Fruit fly (Drosophila melanogaster) whole organism, embryonic: Measurements from ENCODE around the gene PolA1.

Source experiments
- Ada2b ChIP-seq: fragments of 200-800 bp; sonication (Bioruptor generic); IDR thresholded peaks from 2 replicates; pipeline ENCODE4 v1.3.6; 2022; ENCODE audit warnings: missing biosample characterization, missing genetic modification characterization
- Antp ChIP-seq: fragments of 200-800 bp; sonication (Bioruptor generic); optimal IDR thresholded peaks from 3 replicates; lab custom pipeline; 2016; ENCODE audit warnings: missing biosample characterization, missing genetic modification characterization
- Atf3 ChIP-seq: fragments of 200-800 bp; sonication (Bioruptor generic); optimal IDR thresholded peaks from 3 replicates; lab custom pipeline; 2016; ENCODE audit warnings: missing biosample characterization, missing genetic modification characterization
- Atf6 ChIP-seq: fragments of 200-800 bp; sonication (Bioruptor generic); IDR thresholded peaks from 2 replicates; pipeline ENCODE4 v1.3.6; 2022; ENCODE audit warnings: missing biosample characterization, missing genetic modification characterization
- CG10366 ChIP-seq: fragments of 200-800 bp; sonication (Bioruptor generic); IDR thresholded peaks from 2 replicates; pipeline ENCODE4 v1.3.6; 2022; ENCODE audit warnings: missing biosample characterization, missing genetic modification characterization
- CG10565 ChIP-seq: fragments of 200-800 bp; sonication (Bioruptor generic); optimal IDR thresholded peaks from 3 replicates; lab custom pipeline; 2016; ENCODE audit warnings: missing biosample characterization, mild to moderate bottlenecking, missing genetic modification characterization
- CG10654 ChIP-seq: fragments of 200-800 bp; sonication (Bioruptor generic); optimal IDR thresholded peaks from 2 replicates; lab custom pipeline; 2016; ENCODE audit warnings: missing biosample characterization, missing genetic modification characterization
- CG10959 ChIP-seq: fragments of 200-800 bp; sonication (Bioruptor generic); IDR thresholded peaks from 2 replicates; pipeline ENCODE4 v1.3.6; 2022; ENCODE audit warnings: missing biosample characterization, missing genetic modification characterization
- CG11696 ChIP-seq: fragments of 200-800 bp; sonication (Bioruptor generic); IDR thresholded peaks from 2 replicates; pipeline ENCODE4 v1.3.6; 2022; ENCODE audit warnings: missing biosample characterization, missing genetic modification characterization
- CG12071 ChIP-seq: fragments of 200-800 bp; sonication (Bioruptor generic); optimal IDR thresholded peaks from 3 replicates; lab custom pipeline; 2018; ENCODE audit warnings: missing biosample characterization, mild to moderate bottlenecking, missing genetic modification characterization
- CG13123 ChIP-seq: fragments of 200-800 bp; sonication (Bioruptor generic); optimal IDR thresholded peaks from 2 replicates; lab custom pipeline; 2016; ENCODE audit warnings: missing biosample characterization, missing genetic modification characterization
- CG14441 ChIP-seq: fragments of 200-800 bp; sonication (Bioruptor generic); IDR thresholded peaks from 2 replicates; pipeline ENCODE4 v1.3.6; 2022; ENCODE audit warnings: missing biosample characterization, missing genetic modification characterization
- CG16779 ChIP-seq: fragments of 200-800 bp; sonication (Bioruptor generic); IDR thresholded peaks from 2 replicates; pipeline ENCODE4 v1.3.6; 2022; ENCODE audit warnings: missing biosample characterization, missing genetic modification characterization
- CG17829 ChIP-seq: fragments of 200-800 bp; optimal IDR thresholded peaks from 2 replicates; lab custom pipeline; 2019; ENCODE audit warnings: missing biosample characterization, mild to moderate bottlenecking, missing genetic modification characterization, moderate library complexity
- CG17912 ChIP-seq: fragments of 200-800 bp; sonication (Bioruptor generic); optimal IDR thresholded peaks from 2 replicates; lab custom pipeline; 2018; ENCODE audit warnings: missing biosample characterization, mild to moderate bottlenecking, missing genetic modification characterization
- CG1832 ChIP-seq: fragments of 200-800 bp; sonication (Bioruptor generic); optimal IDR thresholded peaks from 2 replicates; lab custom pipeline; 2017; ENCODE audit warnings: missing biosample characterization, mild to moderate bottlenecking, missing genetic modification characterization, inconsistent platforms
- CG18599 ChIP-seq: fragments of 200-800 bp; sonication (Bioruptor generic); optimal IDR thresholded peaks from 3 replicates; lab custom pipeline; 2017; ENCODE audit warnings: missing biosample characterization, missing genetic modification characterization, mild to moderate bottlenecking, moderate library complexity, missing genetic modification reagents
- CG2120 ChIP-seq: fragments of 200-800 bp; sonication (Bioruptor generic); optimal IDR thresholded peaks from 3 replicates; lab custom pipeline; 2016; ENCODE audit warnings: missing biosample characterization, missing genetic modification characterization
- CG2678 ChIP-seq: fragments of 200-800 bp; sonication (Bioruptor generic); optimal IDR thresholded peaks from 3 replicates; lab custom pipeline; 2019; ENCODE audit warnings: missing biosample characterization, mild to moderate bottlenecking, missing genetic modification characterization, moderate library complexity
- CG3065 ChIP-seq: fragments of 200-800 bp; sonication (Bioruptor generic); optimal IDR thresholded peaks from 2 replicates; lab custom pipeline; 2016; ENCODE audit warnings: missing biosample characterization, missing genetic modification characterization
- CG4617 ChIP-seq: fragments of 200-800 bp; sonication (Bioruptor generic); optimal IDR thresholded peaks from 3 replicates; lab custom pipeline; 2016; ENCODE audit warnings: missing biosample characterization, missing genetic modification characterization, borderline replicate concordance
- CG7372 ChIP-seq: fragments of 200-800 bp; sonication (Bioruptor generic); IDR thresholded peaks from 2 replicates; pipeline ENCODE4 v1.3.6; 2022; ENCODE audit warnings: missing biosample characterization, missing genetic modification characterization
- CG7963 ChIP-seq: fragments of 200-800 bp; sonication (Bioruptor generic); IDR thresholded peaks from 3 replicates; pipeline ENCODE4 v1.3.6; 2022; ENCODE audit warnings: missing biosample characterization, missing genetic modification characterization; ENCODE audit not compliant: partially characterized antibody
- CG8089 ChIP-seq: fragments of 200-800 bp; sonication (Bioruptor generic); optimal IDR thresholded peaks from 3 replicates; lab custom pipeline; 2016; ENCODE audit warnings: missing biosample characterization, missing genetic modification characterization
- CG9797 ChIP-seq: fragments of 200-800 bp; sonication (Bioruptor generic); optimal IDR thresholded peaks from 3 replicates; lab custom pipeline; 2018; ENCODE audit warnings: missing biosample characterization, mild to moderate bottlenecking, missing genetic modification characterization
- Dref ChIP-seq: fragments of 200-800 bp; sonication (Bioruptor generic); IDR thresholded peaks from 2 replicates; pipeline ENCODE4 v1.3.6; 2022; ENCODE audit warnings: missing biosample characterization, missing genetic modification characterization
- E2f1 ChIP-seq: fragments of 200-800 bp; sonication (Bioruptor generic); IDR thresholded peaks from 2 replicates; pipeline ENCODE4 v1.3.6; 2022; ENCODE audit warnings: missing biosample characterization, missing genetic modification characterization
- Ets65A ChIP-seq: fragments of 200-800 bp; sonication (Bioruptor generic); peaks from one replicate; lab custom pipeline; 2016; ENCODE audit warnings: missing biosample characterization, missing genetic modification characterization
- H2.0 ChIP-seq: fragments of 200-800 bp; sonication (Bioruptor generic); IDR thresholded peaks from 2 replicates; pipeline ENCODE4 v1.3.6; 2022; ENCODE audit warnings: missing biosample characterization, missing genetic modification characterization
- HmgZ ChIP-seq: fragments of 200-800 bp; sonication (Bioruptor generic); optimal IDR thresholded peaks from 2 replicates; lab custom pipeline; 2018; ENCODE audit warnings: missing biosample characterization, mild to moderate bottlenecking, missing genetic modification characterization
- NC2α ChIP-seq: fragments of 200-800 bp; sonication (Bioruptor generic); optimal IDR thresholded peaks from 2 replicates; lab custom pipeline; 2016; ENCODE audit warnings: missing biosample characterization, missing genetic modification characterization
- NC2β ChIP-seq: fragments of 200-800 bp; sonication (Bioruptor generic); optimal IDR thresholded peaks from 2 replicates; lab custom pipeline; 2016; ENCODE audit warnings: missing biosample characterization, missing genetic modification characterization
- NFAT ChIP-seq: fragments of 200-800 bp; sonication (Bioruptor generic); IDR thresholded peaks from 2 replicates; pipeline ENCODE4 v1.3.6; 2022; ENCODE audit warnings: missing biosample characterization, missing genetic modification characterization
- Opbp ChIP-seq: fragments of 200-800 bp; sonication (Bioruptor generic); IDR thresholded peaks from 3 replicates; pipeline ENCODE4 v1.3.6; 2022; ENCODE audit warnings: missing biosample characterization, missing genetic modification characterization; ENCODE audit not compliant: partially characterized antibody
- Rfx ChIP-seq: fragments of 200-800 bp; sonication (Bioruptor generic); IDR thresholded peaks from 2 replicates; pipeline ENCODE4 v1.3.6; 2022; ENCODE audit warnings: missing biosample characterization, missing genetic modification characterization
- Spps ChIP-seq: fragments of 200-800 bp; sonication (Bioruptor generic); optimal IDR thresholded peaks from 2 replicates; lab custom pipeline; 2018; ENCODE audit warnings: missing biosample characterization, mild to moderate bottlenecking, missing genetic modification characterization
- ac ChIP-seq: fragments of 200-800 bp; sonication (Bioruptor generic); optimal IDR thresholded peaks from 3 replicates; lab custom pipeline; 2017; ENCODE audit warnings: missing biosample characterization, mild to moderate bottlenecking, missing genetic modification characterization
- cato ChIP-seq: fragments of 200-800 bp; sonication (Bioruptor generic); optimal IDR thresholded peaks from 2 replicates; lab custom pipeline; 2016; ENCODE audit warnings: missing biosample characterization, missing genetic modification characterization, borderline replicate concordance
- dysf ChIP-seq: fragments of 200-800 bp; sonication (Bioruptor generic); IDR thresholded peaks from 3 replicates; pipeline ENCODE4 v1.3.6; 2022; ENCODE audit warnings: missing biosample characterization, missing genetic modification characterization
- fd102C ChIP-seq: fragments of 200-800 bp; sonication (Bioruptor generic); optimal IDR thresholded peaks from 2 replicates; lab custom pipeline; 2018; ENCODE audit warnings: missing biosample characterization, mild to moderate bottlenecking, missing genetic modification characterization, moderate library complexity
- fd3F ChIP-seq: fragments of 200-800 bp; sonication (Bioruptor generic); optimal IDR thresholded peaks from 2 replicates; lab custom pipeline; 2018; ENCODE audit warnings: missing biosample characterization, mild to moderate bottlenecking, missing genetic modification characterization, moderate library complexity
- grn ChIP-seq: fragments of 200-800 bp; sonication (Bioruptor generic); optimal IDR thresholded peaks from 3 replicates; lab custom pipeline; 2017; ENCODE audit warnings: missing biosample characterization, missing genetic modification characterization
- insv ChIP-seq, 2 experiments: fragments of 200-800 bp; sonication (Bioruptor generic); optimal IDR thresholded peaks; 3 replicates each; lab custom pipeline; 2016 to 2018; ENCODE audit warnings: missing biosample characterization in 2 of 2, missing genetic modification characterization in 2 of 2
- jing ChIP-seq: fragments of 200-800 bp; sonication (Bioruptor generic); optimal IDR thresholded peaks from 2 replicates; lab custom pipeline; 2018; ENCODE audit warnings: missing biosample characterization, mild to moderate bottlenecking, missing genetic modification characterization
- klu ChIP-seq: fragments of 200-800 bp; sonication (Bioruptor generic); IDR thresholded peaks from 2 replicates; pipeline ENCODE4 v1.3.6; 2022; ENCODE audit warnings: missing biosample characterization, missing genetic modification characterization
- mirr ChIP-seq: fragments of 200-800 bp; sonication (Bioruptor generic); optimal IDR thresholded peaks from 3 replicates; lab custom pipeline; 2018; ENCODE audit warnings: missing biosample characterization, mild to moderate bottlenecking, missing genetic modification characterization
- sc ChIP-seq, 3 experiments: fragments of >200 bp in 2 of 3; fragments of 200-800 bp in 1 of 3; sonication (Bioruptor generic) in 1 of 3; optimal IDR thresholded peaks; 2 replicates in 2 of 3; 3 replicates in 1 of 3; lab custom pipeline; 2017; ENCODE audit warnings: mild to moderate bottlenecking in 1 of 3, missing biosample characterization in 1 of 3, missing genetic modification characterization in 1 of 3, missing genetic modification reagents in 1 of 3
- sd ChIP-seq: fragments of 200-800 bp; sonication (Bioruptor generic); optimal IDR thresholded peaks from 3 replicates; lab custom pipeline; 2018; ENCODE audit warnings: missing biosample characterization, mild to moderate bottlenecking, missing genetic modification characterization, moderate library complexity
- sisA ChIP-seq: fragments of 200-800 bp; sonication (Bioruptor generic); IDR thresholded peaks from 2 replicates; pipeline ENCODE4 v1.3.6; 2022; ENCODE audit warnings: missing biosample characterization, missing genetic modification characterization
- sob ChIP-seq: fragments of 200-800 bp; sonication (Bioruptor generic); IDR thresholded peaks from 2 replicates; pipeline ENCODE4 v1.3.6; 2022; ENCODE audit warnings: missing biosample characterization, missing genetic modification characterization
- tup ChIP-seq: fragments of 200-800 bp; sonication (Bioruptor generic); optimal IDR thresholded peaks from 2 replicates; lab custom pipeline; 2016; ENCODE audit warnings: missing biosample characterization, mild to moderate bottlenecking, missing genetic modification characterization, moderate library complexity

Gene PolA1

DNA sequence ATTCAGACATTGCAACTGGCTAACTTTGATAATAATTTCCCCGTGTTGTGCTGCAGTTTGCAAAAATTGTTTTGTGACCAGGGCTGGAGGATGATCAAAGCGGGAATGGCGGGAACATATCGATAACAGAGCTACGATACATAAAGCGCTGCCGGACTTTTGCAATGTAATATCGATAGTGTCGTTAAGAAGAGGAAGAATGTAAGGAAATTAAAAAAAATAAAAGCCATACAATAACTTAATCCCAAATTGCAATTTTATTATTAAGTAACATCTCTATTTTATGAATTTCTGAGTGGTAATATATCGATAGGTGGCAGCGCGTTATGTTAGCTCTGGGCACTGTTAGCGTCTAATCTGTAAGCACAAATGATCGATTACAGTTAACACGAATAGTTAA is at the start of gene PolA1 (continued):
- TF ChIP-seq CG9797 (GFP tag; lab: Kevin White, UChicago) (peak; percentile 24), grn (GFP tag; lab: Kevin White, UChicago) (no peak), CG7963 (GFP tag; lab: Robert Waterston, UW) (peak; percentile 94), CG10654 (GFP tag; lab: Kevin White, UChicago) (peak; percentile 14), sc (optimal IDR thresholded peaks at IDR 0.05; lab: Kevin White, UChicago) (no peak), sc (GFP tag; optimal IDR thresholded peaks at IDR 0.05; lab: Kevin White, UChicago) (no peak), Antp (GFP tag; lab: Kevin White, UChicago) (peak; percentile 45), CG14441 (GFP tag; lab: Robert Waterston, UW) (0 out of 2 replicates have a peak, but pooled peaks have one; percentile 24), H2.0 (GFP tag; lab: Robert Waterston, UW) (no peak), CG4617 (GFP tag; lab: Kevin White, UChicago) (peak; percentile 26), CG18599 (GFP tag; lab: Kevin White, UChicago) (no peak), CG11696 (GFP tag; lab: Robert Waterston, UW) (no peak), CG10366 (peak; percentile 43), Spps (tag; lab: Kevin White, UChicago) (no peak), Ada2b (GFP tag; lab: Robert Waterston, UW) (peak; percentile 56; the same call in 1 of the 2 replicates), CG7372 (GFP tag; lab: Robert Waterston, UW) (no peak), mirr (no peak), CG16779 (no peak), jing (GFP tag; lab: Kevin White, UChicago) (no peak), CG12071 (GFP tag; lab: Kevin White, UChicago) (no peak), CG13123 (peak; percentile 1), Rfx (GFP tag; lab: Robert Waterston, UW) (peak; percentile 66), dysf (GFP tag; lab: Robert Waterston, UW) (no peak), Ets65A (GFP tag; lab: Kevin White, UChicago) (peak; percentile 89), sisA (GFP tag; lab: Robert Waterston, UW) (peak; percentile 72), NC2β (GFP tag; lab: Kevin White, UChicago) (peak; percentile 55), E2f1 (GFP tag; lab: Robert Waterston, UW) (peak; percentile 98), CG17912 (GFP tag; lab: Kevin White, UChicago) (no peak), cato (no peak), NFAT (GFP tag; lab: Robert Waterston, UW) (no peak), Atf3 (no peak), CG3065 (GFP tag; lab: Kevin White, UChicago) (no peak), CG8089 (GFP tag; lab: Kevin White, UChicago) (no peak), Opbp (GFP tag; lab: Robert Waterston, UW) (peak; percentile 96), NC2α (GFP tag; lab: Kevin White, UChicago) (peak; percentile 19), Atf6 (GFP tag; lab: Robert Waterston, UW) (no peak), ac (GFP tag; lab: Kevin White, UChicago) (no peak), CG10565 (no peak), CG10959 (GFP tag; lab: Robert Waterston, UW) (no peak), CG1832 (GFP tag; lab: Kevin White, UChicago) (no peak), fd3F (GFP tag; lab: Kevin White, UChicago) (no peak), sob (GFP tag; lab: Robert Waterston, UW) (peak; percentile 70), klu (GFP tag; lab: Robert Waterston, UW) (no peak), Dref (peak; percentile 96), fd102C (GFP tag; lab: Kevin White, UChicago) (no peak), sd (tag; lab: Kevin White, UChicago) (no peak), CG2120 (GFP tag; lab: Kevin White, UChicago) (peak; percentile 79), HmgZ (tag; lab: Kevin White, UChicago) (peak; percentile 57), CG17829 (tag; lab: Kevin White, UChicago) (peak; percentile 53), insv (GFP tag; optimal IDR thresholded peaks at IDR 0.05; lab: Kevin White, UChicago) (peak in 1 of 2 experiments; percentile 54), CG2678 (tag; lab: Kevin White, UChicago) (no peak), tup (GFP tag; lab: Kevin White, UChicago) (no peak)
